Fruit fly (Drosophila melanogaster) whole organism, embryonic: ENCODE measurements around the gene CG32650.

ENCODE experiments used
- B-H2 ChIP-seq: fragments of 200-800 bp; sonication (Bioruptor generic); optimal IDR thresholded peaks from 2 replicates; lab custom pipeline; 2018; ENCODE audit warnings: missing biosample characterization, mild to moderate bottlenecking, missing genetic modification characterization
- CG1024 ChIP-seq: fragments of 200-800 bp; sonication (Bioruptor generic); IDR thresholded peaks from 2 replicates; pipeline ENCODE4 v1.3.6; 2022; ENCODE audit warnings: missing biosample characterization, missing genetic modification characterization
- CG11247 ChIP-seq: fragments of 200-800 bp; sonication (Bioruptor generic); IDR thresholded peaks from 2 replicates; pipeline ENCODE4 v1.3.6; 2022; ENCODE audit warnings: missing biosample characterization, missing genetic modification characterization
- CG11696 ChIP-seq: fragments of 200-800 bp; sonication (Bioruptor generic); IDR thresholded peaks from 2 replicates; pipeline ENCODE4 v1.3.6; 2022; ENCODE audit warnings: missing biosample characterization, missing genetic modification characterization
- CG13424 ChIP-seq: fragments of 200-800 bp; sonication (Bioruptor generic); optimal IDR thresholded peaks from 2 replicates; lab custom pipeline; 2019; ENCODE audit warnings: missing biosample characterization, mild to moderate bottlenecking, missing genetic modification characterization, moderate library complexity
- CG15601 ChIP-seq: fragments of 200-800 bp; sonication (Bioruptor generic); optimal IDR thresholded peaks from 3 replicates; lab custom pipeline; 2019; ENCODE audit warnings: missing biosample characterization, mild to moderate bottlenecking, missing genetic modification characterization, moderate library complexity
- CG17612 ChIP-seq: fragments of 200-800 bp; sonication (Bioruptor generic); IDR thresholded peaks from 2 replicates; pipeline ENCODE4 v1.3.6; 2022; ENCODE audit warnings: missing biosample characterization, missing genetic modification characterization
- CG2678 ChIP-seq: fragments of 200-800 bp; sonication (Bioruptor generic); optimal IDR thresholded peaks from 3 replicates; lab custom pipeline; 2019; ENCODE audit warnings: missing biosample characterization, mild to moderate bottlenecking, missing genetic modification characterization, moderate library complexity
- CG31224 ChIP-seq: fragments of 200-800 bp; sonication (Bioruptor generic); IDR thresholded peaks from 2 replicates; pipeline ENCODE4 v1.3.6; 2022; ENCODE audit warnings: missing biosample characterization, missing genetic modification characterization
- CG31388 ChIP-seq: fragments of 200-800 bp; sonication (Bioruptor generic); optimal IDR thresholded peaks from 2 replicates; lab custom pipeline; 2016; ENCODE audit warnings: missing biosample characterization, missing genetic modification characterization
- CG33557 ChIP-seq: fragments of 200-800 bp; sonication (Bioruptor generic); optimal IDR thresholded peaks from 2 replicates; lab custom pipeline; 2019; ENCODE audit warnings: missing biosample characterization, mild to moderate bottlenecking, missing genetic modification characterization, moderate library complexity
- CG4820 ChIP-seq: fragments of 200-800 bp; sonication (Bioruptor generic); optimal IDR thresholded peaks from 3 replicates; lab custom pipeline; 2016; ENCODE audit warnings: missing biosample characterization, missing genetic modification characterization
- CG6654 ChIP-seq: fragments of 200-800 bp; sonication (Bioruptor generic); optimal IDR thresholded peaks from 2 replicates; lab custom pipeline; 2017; ENCODE audit warnings: missing biosample characterization, mild to moderate bottlenecking, missing genetic modification characterization
- CG6683 ChIP-seq: fragments of 200-800 bp; sonication (Bioruptor generic); optimal IDR thresholded peaks from 2 replicates; lab custom pipeline; 2017; ENCODE audit warnings: missing biosample characterization, mild to moderate bottlenecking, missing genetic modification characterization, missing genetic modification reagents
- CG6765 ChIP-seq: fragments of 200-800 bp; sonication (Bioruptor generic); optimal IDR thresholded peaks from 3 replicates; lab custom pipeline; 2017; ENCODE audit warnings: missing biosample characterization, mild to moderate bottlenecking, missing genetic modification characterization
- CG6813 ChIP-seq: fragments of 200-800 bp; sonication (Bioruptor generic); optimal IDR thresholded peaks from 2 replicates; lab custom pipeline; 2017; ENCODE audit warnings: missing biosample characterization, missing genetic modification characterization, mild to moderate bottlenecking, moderate library complexity, missing genetic modification reagents
- CG8359 ChIP-seq: fragments of 200-800 bp; sonication (Bioruptor generic); optimal IDR thresholded peaks from 2 replicates; lab custom pipeline; 2017; ENCODE audit warnings: missing biosample characterization, mild to moderate bottlenecking, missing genetic modification characterization, borderline replicate concordance
- CG9437 ChIP-seq: fragments of 200-800 bp; sonication (Bioruptor generic); optimal IDR thresholded peaks from 2 replicates; lab custom pipeline; 2018; ENCODE audit warnings: missing biosample characterization, mild to moderate bottlenecking, missing genetic modification characterization
- Eip74EF ChIP-seq, 2 experiments: fragments of 200-800 bp in 1 of 2; fragments of >200 bp in 1 of 2; sonication (Bioruptor generic) in 1 of 2; optimal IDR thresholded peaks; 2 replicates each; lab custom pipeline; 2017 to 2019; ENCODE audit warnings: missing biosample characterization in 2 of 2, missing genetic modification characterization in 2 of 2, mild to moderate bottlenecking in 1 of 2, moderate library complexity in 1 of 2
- Elba2 ChIP-seq: fragments of 200-800 bp; sonication (Bioruptor generic); optimal IDR thresholded peaks from 3 replicates; lab custom pipeline; 2016; ENCODE audit warnings: missing biosample characterization, missing genetic modification characterization
- Fer2 ChIP-seq: fragments of 200-800 bp; sonication (Bioruptor generic); optimal IDR thresholded peaks from 2 replicates; lab custom pipeline; 2018; ENCODE audit warnings: missing biosample characterization, mild to moderate bottlenecking, missing genetic modification characterization, moderate library complexity
- Gsc ChIP-seq: fragments of 200-800 bp; sonication (Bioruptor generic); IDR thresholded peaks from 2 replicates; pipeline ENCODE4 v1.3.6; 2022; ENCODE audit warnings: missing biosample characterization, missing genetic modification characterization
- HHEX ChIP-seq: fragments of 200-800 bp; sonication (Bioruptor generic); optimal IDR thresholded peaks from 3 replicates; lab custom pipeline; 2017; ENCODE audit warnings: missing biosample characterization, mild to moderate bottlenecking, missing genetic modification characterization, missing genetic modification reagents
- Hr51 ChIP-seq, 2 experiments: fragments of 200-800 bp; sonication (Bioruptor generic); optimal IDR thresholded peaks; 2 replicates in 1 of 2; 3 replicates in 1 of 2; lab custom pipeline; 2016 to 2018; ENCODE audit warnings: missing biosample characterization in 2 of 2, missing genetic modification characterization in 2 of 2, mild to moderate bottlenecking in 1 of 2, moderate library complexity in 1 of 2
- MTF-1 ChIP-seq: fragments of 200-800 bp; sonication (Bioruptor generic); optimal IDR thresholded peaks from 2 replicates; lab custom pipeline; 2018; ENCODE audit warnings: missing biosample characterization, mild to moderate bottlenecking, missing genetic modification characterization, borderline replicate concordance
- Mad ChIP-seq: fragments of 200-800 bp; sonication (Bioruptor generic); optimal IDR thresholded peaks from 2 replicates; lab custom pipeline; 2016; ENCODE audit warnings: missing biosample characterization, missing genetic modification characterization
- Meics ChIP-seq: fragments of 200-800 bp; sonication (Bioruptor generic); optimal IDR thresholded peaks from 2 replicates; lab custom pipeline; 2017; ENCODE audit warnings: missing biosample characterization, mild to moderate bottlenecking, missing genetic modification characterization
- Ptx1 ChIP-seq: fragments of 200-800 bp; sonication (Bioruptor generic); IDR thresholded peaks from 2 replicates; pipeline ENCODE4 v1.3.6; 2022; ENCODE audit warnings: missing biosample characterization, missing genetic modification characterization
- Sox100B ChIP-seq: fragments of 200-800 bp; sonication (Bioruptor generic); optimal IDR thresholded peaks from 3 replicates; lab custom pipeline; 2018; ENCODE audit warnings: missing biosample characterization, mild to moderate bottlenecking, missing genetic modification characterization
- al ChIP-seq: fragments of 200-800 bp; sonication (Bioruptor generic); IDR thresholded peaks from 2 replicates; pipeline ENCODE4 v1.3.6; 2022; ENCODE audit warnings: missing biosample characterization, missing genetic modification characterization
- chinmo ChIP-seq: fragments of 200-800 bp; sonication (Bioruptor generic); IDR thresholded peaks from 4 replicates; pipeline ENCODE4 v1.3.6; 2022; ENCODE audit warnings: missing biosample characterization, missing genetic modification characterization; ENCODE audit not compliant: partially characterized antibody
- crol ChIP-seq: fragments of 200-800 bp; sonication (Bioruptor generic); IDR thresholded peaks from 2 replicates; pipeline ENCODE4 v1.3.6; 2022; ENCODE audit warnings: missing biosample characterization, missing genetic modification characterization
- danr ChIP-seq: fragments of 200-800 bp; sonication (Bioruptor generic); IDR thresholded peaks from 2 replicates; pipeline ENCODE4 v1.3.6; 2022; ENCODE audit warnings: missing biosample characterization, missing genetic modification characterization
- eve ChIP-seq, 2 experiments: fragments of >200 bp; optimal IDR thresholded peaks; 2 replicates each; lab custom pipeline; 2017; ENCODE audit warnings: missing biosample characterization in 2 of 2, missing genetic modification characterization in 2 of 2
- exex ChIP-seq: fragments of 200-800 bp; sonication (Bioruptor generic); optimal IDR thresholded peaks from 4 replicates; lab custom pipeline; 2018; ENCODE audit warnings: missing biosample characterization, mild to moderate bottlenecking, missing genetic modification characterization, moderate library complexity
- gfzf ChIP-seq: fragments of 200-800 bp; sonication (Bioruptor generic); optimal IDR thresholded peaks from 2 replicates; lab custom pipeline; 2016; ENCODE audit warnings: missing biosample characterization, mild to moderate bottlenecking, missing genetic modification characterization, moderate library complexity
- hth ChIP-seq: fragments of >200 bp; optimal IDR thresholded peaks from 2 replicates; lab custom pipeline; 2017; ENCODE audit warnings: inconsistent platforms
- otp ChIP-seq: fragments of 200-800 bp; sonication (Bioruptor generic); IDR thresholded peaks from 3 replicates; pipeline ENCODE4, ENCODE4 v1.3.6; 2022; ENCODE audit warnings: missing biosample characterization, missing genetic modification characterization
- pan ChIP-seq, 4 experiments: fragments of >200 bp in 3 of 4; fragments of 200-800 bp in 1 of 4; sonication (Bioruptor generic) in 1 of 4; optimal IDR thresholded peaks in 3 of 4; IDR thresholded peaks in 1 of 4; 2 replicates each; pipeline versions ENCODE4 v1.3.6 to Lab custom; 2017 to 2022; ENCODE audit warnings: missing biosample characterization in 2 of 4, missing genetic modification characterization in 2 of 4, mixed read lengths in 1 of 4
- salm ChIP-seq: fragments of 200-800 bp; sonication (Bioruptor generic); optimal IDR thresholded peaks from 2 replicates; lab custom pipeline; 2018; ENCODE audit warnings: missing biosample characterization, mild to moderate bottlenecking, missing genetic modification characterization
- sd ChIP-seq: fragments of 200-800 bp; sonication (Bioruptor generic); optimal IDR thresholded peaks from 3 replicates; lab custom pipeline; 2018; ENCODE audit warnings: missing biosample characterization, mild to moderate bottlenecking, missing genetic modification characterization, moderate library complexity
- sens ChIP-seq: fragments of 200-800 bp; sonication (Bioruptor generic); peaks from one replicate; lab custom pipeline; 2016; ENCODE audit warnings: missing biosample characterization, missing genetic modification characterization
- slp2 ChIP-seq: fragments of 200-800 bp; sonication (Bioruptor generic); optimal IDR thresholded peaks from 2 replicates; lab custom pipeline; 2016; ENCODE audit warnings: missing biosample characterization, missing genetic modification characterization
- toy ChIP-seq: fragments of 200-800 bp; sonication (Bioruptor generic); IDR thresholded peaks from 2 replicates; pipeline ENCODE4 v1.3.6; 2022; ENCODE audit warnings: missing biosample characterization, missing genetic modification characterization
- trem ChIP-seq: fragments of 200-800 bp; optimal IDR thresholded peaks from 3 replicates; lab custom pipeline; 2019; ENCODE audit warnings: missing biosample characterization, mild to moderate bottlenecking, missing genetic modification characterization, moderate library complexity
- tup ChIP-seq: fragments of 200-800 bp; sonication (Bioruptor generic); optimal IDR thresholded peaks from 2 replicates; lab custom pipeline; 2016; ENCODE audit warnings: missing biosample characterization, mild to moderate bottlenecking, missing genetic modification characterization, moderate library complexity
- unc-4 ChIP-seq: fragments of 200-800 bp; sonication (Bioruptor generic); IDR thresholded peaks from 2 replicates; pipeline ENCODE4 v1.3.6; 2022; ENCODE audit warnings: missing biosample characterization, missing genetic modification characterization; ENCODE audit not compliant: partially characterized antibody
- wdn ChIP-seq: fragments of 200-800 bp; sonication (Bioruptor generic); IDR thresholded peaks from 2 replicates; pipeline ENCODE4 v1.3.6; 2022; ENCODE audit warnings: missing biosample characterization, missing genetic modification characterization
- zfh2 ChIP-seq: fragments of 200-800 bp; sonication (Bioruptor generic); optimal IDR thresholded peaks from 2 replicates; lab custom pipeline; 2016; ENCODE audit warnings: missing biosample characterization, missing genetic modification characterization

The CG32650 gene

DNA sequence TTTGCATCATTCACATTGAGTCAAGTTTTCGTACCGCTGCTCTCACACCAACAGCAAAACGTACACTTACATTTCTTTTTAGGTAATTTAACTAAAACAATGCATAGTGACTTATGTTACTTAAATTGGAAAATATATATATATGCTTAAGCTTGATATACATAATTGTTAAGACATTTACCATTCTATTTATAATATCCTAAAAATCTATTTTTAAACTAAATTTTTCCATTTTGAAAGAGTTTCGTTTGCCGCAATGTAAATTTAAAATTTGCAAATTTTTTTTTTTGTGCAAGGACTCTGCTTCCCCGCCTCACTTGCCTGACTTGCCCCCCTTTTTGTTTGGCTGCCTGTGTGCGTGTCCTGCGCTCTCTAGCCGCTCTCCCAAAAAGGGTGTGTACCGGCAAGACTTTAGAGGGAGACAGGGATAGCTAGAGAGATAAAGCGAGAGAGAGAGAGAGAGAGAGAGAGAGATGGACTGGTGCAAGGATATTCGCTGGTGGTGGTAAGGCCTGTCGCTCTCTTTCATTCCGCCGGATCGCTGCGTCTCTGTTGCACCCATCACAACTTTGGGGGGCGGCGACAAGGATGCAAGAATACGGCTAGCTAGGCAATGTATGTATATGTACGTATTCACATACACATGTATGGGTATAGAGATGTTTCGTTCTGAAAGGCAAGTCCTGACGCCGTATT, 39.5 kb upstream of the CG32650 start (continued):
- peak; percentile 26 for TF ChIP-seq exex
- peak in 1 of 2 experiments; percentile 58 for TF ChIP-seq Hr51 (GFP tag; optimal IDR thresholded peaks at IDR 0.05; lab: Kevin White, UChicago)
- no peak for TF ChIP-seq Fer2
- TF ChIP-seq gfzf (GFP tag; lab: Kevin White, UChicago) = no peak
- no peak for TF ChIP-seq CG15601
- TF ChIP-seq HHEX = peak; percentile 31
- TF ChIP-seq slp2 (GFP tag; lab: Kevin White, UChicago) = no peak
- TF ChIP-seq Elba2 = no peak
- peak in 1 of 2 experiments; percentile 25 for TF ChIP-seq eve (GFP tag; optimal IDR thresholded peaks at IDR 0.05; lab: Kevin White, UChicago)
- TF ChIP-seq CG17612 (GFP tag; lab: Robert Waterston, UW) = no peak
- peak; percentile 76 for TF ChIP-seq CG2678 (tag; lab: Kevin White, UChicago)
- no peak for TF ChIP-seq CG9437 (GFP tag; lab: Kevin White, UChicago)
- TF ChIP-seq crol = peak; percentile 46; the same call in 1 of the 2 replicates
- no peak for TF ChIP-seq CG31388 (GFP tag; lab: Kevin White, UChicago)
- TF ChIP-seq hth (lab: Kevin White, UChicago) = no peak
- TF ChIP-seq CG13424 (tag; lab: Kevin White, UChicago) = peak; percentile 66
- peak; percentile 49 for TF ChIP-seq sens
- no peak for TF ChIP-seq Mad (GFP tag; lab: Kevin White, UChicago)
- no peak for TF ChIP-seq toy (GFP tag; lab: Robert Waterston, UW)
- no peak for TF ChIP-seq unc-4 (GFP tag; lab: Robert Waterston, UW)
- peak; percentile 13 for TF ChIP-seq sd (tag; lab: Kevin White, UChicago)
- no peak for TF ChIP-seq wdn (GFP tag; lab: Robert Waterston, UW)
- no peak for TF ChIP-seq CG1024 (GFP tag; lab: Robert Waterston, UW)
- TF ChIP-seq CG8359 (GFP tag; lab: Kevin White, UChicago) = no peak
- TF ChIP-seq CG6765 (GFP tag; lab: Kevin White, UChicago) = no peak
- no peak; the same call in 1 of the 2 replicates for TF ChIP-seq Ptx1 (GFP tag; lab: Robert Waterston, UW)
- no peak for TF ChIP-seq Gsc (GFP tag; lab: Robert Waterston, UW)
- no peak for TF ChIP-seq CG6813 (GFP tag; lab: Kevin White, UChicago)
- peak; percentile 63 for TF ChIP-seq Meics (GFP tag; lab: Kevin White, UChicago)
- TF ChIP-seq trem = no peak
- no peak for TF ChIP-seq pan (optimal IDR thresholded peaks at IDR 0.05; lab: Kevin White, UChicago)
- no peak for TF ChIP-seq pan (GFP tag; optimal IDR thresholded peaks at IDR 0.05 in 1 of 2, IDR thresholded peaks at IDR 0.05 in 1 of 2)
- TF ChIP-seq Sox100B = peak; percentile 59
- TF ChIP-seq CG6683 (GFP tag; lab: Kevin White, UChicago) = peak; percentile 1
- TF ChIP-seq CG6654 (GFP tag; lab: Kevin White, UChicago) = no peak
- TF ChIP-seq chinmo = 0 out of 4 replicates have a peak, but pooled peaks have one; percentile 56
- no peak for TF ChIP-seq salm (tag; lab: Kevin White, UChicago)
- no peak for TF ChIP-seq CG33557 (GFP tag; lab: Kevin White, UChicago)
- TF ChIP-seq CG31224 (GFP tag; lab: Robert Waterston, UW) = no peak
- no peak for TF ChIP-seq MTF-1 (GFP tag; lab: Kevin White, UChicago)
- no peak for TF ChIP-seq CG11696
- no peak for TF ChIP-seq danr (GFP tag; lab: Robert Waterston, UW)
- TF ChIP-seq zfh2 (GFP tag; lab: Kevin White, UChicago) = no peak
- no peak for TF ChIP-seq al (GFP tag; lab: Robert Waterston, UW)
- TF ChIP-seq Eip74EF (GFP tag; optimal IDR thresholded peaks at IDR 0.05; lab: Kevin White, UChicago) = peak in 1 of 2 experiments; percentile 12
- no peak for TF ChIP-seq CG4820
- no peak for TF ChIP-seq tup (GFP tag; lab: Kevin White, UChicago)
- no peak for TF ChIP-seq CG11247 (GFP tag; lab: Robert Waterston, UW)
- TF ChIP-seq B-H2 (GFP tag; lab: Kevin White, UChicago) = no peak
- no peak for TF ChIP-seq otp (GFP tag; lab: Robert Waterston, UW)
